Fruit fly (Drosophila melanogaster) S2 (cell line): ENCODE data around the gene CG3558.

Experiments
- CG8478 ChIP-seq: fragments of >200 bp; optimal IDR thresholded peaks from 2 replicates; lab custom pipeline; 2018
- CTCF ChIP-seq, 2 experiments: fragments of >200 bp; optimal IDR thresholded peaks; 2 replicates each; lab custom pipeline; 2018

CG3558 gene

dm6 chr2L:3018212-3018611 is 25.5 kb downstream of the CG3558 start, which contains the start of the genes CG17224 and CG17264:
Gene CG17224 (minus strand): TSS chr2L:3018308.
Gene CG17264 (plus strand): TSS chr2L:3018508.
- TF ChIP-seq CG8478, result no peak
- no peak for TF ChIP-seq CTCF (optimal IDR thresholded peaks at IDR 0.05; lab: Kevin White, UChicago)

dm6 chr2L:3022986-3023385 is 30.3 kb downstream of the CG3558 start, which contains the start of the genes alpha4GT1 and Prp40:
Gene alpha4GT1 (minus strand): TSS chr2L:3023141.
Gene Prp40 (plus strand): TSS chr2L:3023226.
- TF ChIP-seq CTCF (optimal IDR thresholded peaks at IDR 0.05; lab: Kevin White, UChicago), result peak in 1 of 2 experiments; percentile 23
- no peak for TF ChIP-seq CG8478

dm6 chr2L:3029012-3029411 is 36.3 kb downstream of the CG3558 start, which contains the start of the genes Sf3b2 and CG17219:
Gene Sf3b2 (minus strand): TSS chr2L:3029168.
Gene CG17219 (plus strand): TSS chr2L:3029253.
- TF ChIP-seq CTCF (optimal IDR thresholded peaks at IDR 0.05; lab: Kevin White, UChicago) (no peak), CG8478 (no peak)

- no peak for TF ChIP-seq CG8478
- no peak for TF ChIP-seq CTCF (optimal IDR thresholded peaks at IDR 0.05; lab: Kevin White, UChicago)
Observed at dm6 chr2L:3030350-3030749, 37.7 kb downstream of the CG3558 start, which contains the start of gene GABPI. Gene GABPI (plus strand): TSS chr2L:3030539.

- no peak for TF ChIP-seq CG8478
- TF ChIP-seq CTCF (optimal IDR thresholded peaks at IDR 0.05; lab: Kevin White, UChicago), result peak; percentile 65 to 73
Observed at dm6 chr2L:3034969-3035368, 42.3 kb downstream of the CG3558 start, which contains the start of gene CG17258. Gene CG17258 (minus strand): TSS chr2L:3035348.

dm6 chr2L:3037153-3037579 is 44.5 kb downstream of the CG3558 start, which contains the start of the genes CG17260 and SerRS:
Gene CG17260 (plus strand): TSS chr2L:3037230.
Gene SerRS (minus strand): TSS chr2L:3037403.
- TF ChIP-seq CG8478, result no peak
- no peak for TF ChIP-seq CTCF (optimal IDR thresholded peaks at IDR 0.05; lab: Kevin White, UChicago)

dm6 chr2L:3039774-3040173 is 47.1 kb downstream of the CG3558 start, which contains the start of the genes cnir and CG17221:
Gene cnir (minus strand): TSS chr2L:3039812.
Gene CG17221 (plus strand): TSS chr2L:3039976.
- TF ChIP-seq CG8478, result no peak
- no peak for TF ChIP-seq CTCF (optimal IDR thresholded peaks at IDR 0.05; lab: Kevin White, UChicago)

dm6 chr2L:3041918-3042615 is 49.4 kb downstream of the CG3558 start, which contains the start of gene CG17261:
Gene CG17261 (plus strand): TSS chr2L:3042551.
- TF ChIP-seq CG8478, result no peak

dm6 chr2L:3043647-3044046 is 51.0 kb downstream of the CG3558 start, which contains the start of gene FASN2:
Gene FASN2 (plus strand): TSS chr2L:3043947.
- no peak for TF ChIP-seq CTCF (optimal IDR thresholded peaks at IDR 0.05; lab: Kevin White, UChicago)
- TF ChIP-seq CG8478, result no peak

- TF ChIP-seq CG8478 (no peak), CTCF (optimal IDR thresholded peaks at IDR 0.05; lab: Kevin White, UChicago) (no peak)
Observed at dm6 chr2L:3044660-3045504, 52.2 kb downstream of the CG3558 start.
